Worm (Caenorhabditis elegans): Measurements from ENCODE around the gene ttr-18.

ce11 chrII:11455715-11456114 is 30.8 kb downstream of the ttr-18 start:
- TF ChIP-seq hnd-1 (tag; optimal IDR thresholded peaks at IDR 0.05), result no peak
- TF ChIP-seq aly-1 (tag; optimal IDR thresholded peaks at IDR 0.05), result no peak
- no peak for TF ChIP-seq ama-1 (optimal IDR thresholded peaks at IDR 0.05)
- TF ChIP-seq ets-7 (tag; optimal IDR thresholded peaks at IDR 0.05), result no peak
- no peak for TF ChIP-seq scrt-1 (GFP tag; IDR thresholded peaks at IDR 0.05)
- TF ChIP-seq flt-1 (GFP tag; IDR thresholded peaks at IDR 0.05), result no peak
- TF ChIP-seq tbx-37 (GFP tag; conservative IDR thresholded peaks at IDR 0.05), result no peak
- TF ChIP-seq sea-1 (GFP tag; conservative IDR thresholded peaks at IDR 0.05), result no peak
- no peak for TF ChIP-seq F13C5.2 (tag; optimal IDR thresholded peaks at IDR 0.05)
- TF ChIP-seq tbx-11 (GFP tag; IDR thresholded peaks at IDR 0.05), result no peak
- no peak for TF ChIP-seq ceh-13 (GFP tag; optimal IDR thresholded peaks at IDR 0.05)
